Worm (Caenorhabditis elegans) whole organism, midembryonic: ENCODE data around the gene acly-2.
A peak's percentile ranks its signal among the peaks of the same experiment; 100 is the strongest.

Experiments
- T22C8.4 ChIP-seq: fragments of 200-800 bp; sonication (Bioruptor generic); IDR thresholded peaks from 2 replicates; pipeline ENCODE4 v1.3.6; 2022; ENCODE audit warnings: missing genetic modification characterization, missing compliant biosample characterization
- cog-1 ChIP-seq: sonication (generic microtip); optimal IDR thresholded peaks from 2 replicates; lab custom pipeline; 2016; ENCODE audit warnings: missing genetic modification characterization, missing compliant biosample characterization
- flt-1 ChIP-seq: fragments of 200-800 bp; sonication (Bioruptor generic); IDR thresholded peaks from 2 replicates; pipeline ENCODE4 v1.3.6; 2022; ENCODE audit warnings: missing genetic modification characterization, missing compliant biosample characterization
- klf-2 ChIP-seq: fragments of 200-800 bp; sonication (Bioruptor generic); conservative IDR thresholded peaks from 2 replicates; pipeline ENCODE4 v1.3.6; 2022; ENCODE audit warnings: missing genetic modification reagents, missing genetic modification characterization, missing compliant biosample characterization
- med-1 ChIP-seq: sonication (generic microtip); optimal IDR thresholded peaks from 2 replicates; lab custom pipeline; 2017; ENCODE audit warnings: missing genetic modification characterization, mild to moderate bottlenecking, missing compliant biosample characterization, antibody characterized with exemption, missing genetic modification reagents; ENCODE audit not compliant: insufficient read depth
- ref-1 ChIP-seq: fragments of 200-800 bp; sonication (Bioruptor generic); conservative IDR thresholded peaks from 2 replicates; pipeline ENCODE4 v1.3.6; 2022; ENCODE audit warnings: missing genetic modification reagents, missing genetic modification characterization, missing compliant biosample characterization
- tab-1 ChIP-seq: fragments of 200-800 bp; sonication (Bioruptor generic); IDR thresholded peaks from 2 replicates; pipeline ENCODE4 v1.3.6; 2022; ENCODE audit warnings: missing genetic modification characterization, missing compliant biosample characterization
- ztf-23 ChIP-seq: fragments of 200-800 bp; sonication (Bioruptor generic); IDR thresholded peaks from 2 replicates; pipeline ENCODE4 v1.3.6; 2022; ENCODE audit warnings: missing genetic modification reagents, missing genetic modification characterization, missing compliant biosample characterization
- ztf-29 ChIP-seq: fragments of 200-800 bp; sonication (Bioruptor generic); IDR thresholded peaks from 2 replicates; pipeline ENCODE4 v1.3.6; 2022; ENCODE audit warnings: missing genetic modification reagents, missing genetic modification characterization, missing compliant biosample characterization

acly-2 gene

DNA sequence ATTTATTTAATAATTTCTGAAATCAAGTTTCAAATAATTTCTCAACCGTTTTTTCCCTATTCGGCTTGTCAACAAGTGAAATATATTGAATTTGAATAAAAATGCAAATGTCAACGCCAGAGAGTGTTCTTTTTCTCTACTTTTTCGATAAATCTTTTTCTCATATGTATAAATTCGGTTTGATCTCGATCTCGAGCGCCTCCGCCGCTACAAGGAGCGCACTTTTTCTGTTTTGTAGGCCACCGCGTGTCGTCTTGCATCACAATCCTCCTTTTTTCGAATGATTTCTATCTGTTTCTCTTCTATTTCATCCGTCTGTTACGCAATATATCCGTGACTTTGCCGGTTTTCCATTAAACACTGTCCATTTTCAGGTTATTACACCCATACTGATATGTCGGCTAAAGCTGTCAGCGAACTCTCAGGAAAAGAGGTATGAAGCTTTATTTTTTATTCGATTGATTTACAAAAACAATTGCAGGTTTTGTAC, at the start of gene acly-2:
Gene acly-2 (plus strand): TSS at position 375 of the 490 bp plus-strand sequence.
- TF ChIP-seq cog-1 (tag; lab: Kevin White, UChicago) (no peak), klf-2 (GFP tag; lab: Robert Waterston, UW) (no peak), flt-1 (no peak), ztf-29 (GFP tag; lab: Robert Waterston, UW) (no peak), tab-1 (GFP tag; lab: Robert Waterston, UW) (no peak), ztf-23 (no peak), T22C8.4 (no peak), med-1 (GFP tag; lab: Kevin White, UChicago) (no peak), ref-1 (GFP tag; lab: Robert Waterston, UW) (no peak)

- TF ChIP-seq cog-1 (tag; lab: Kevin White, UChicago) (no peak), klf-2 (GFP tag; lab: Robert Waterston, UW) (no peak), ztf-23 (no peak), T22C8.4 (no peak), med-1 (GFP tag; lab: Kevin White, UChicago) (no peak), ztf-29 (GFP tag; lab: Robert Waterston, UW) (no peak)
These were observed 46.0 kb upstream of the acly-2 start for ce11 chrV:13070278-13070677.

DNA sequence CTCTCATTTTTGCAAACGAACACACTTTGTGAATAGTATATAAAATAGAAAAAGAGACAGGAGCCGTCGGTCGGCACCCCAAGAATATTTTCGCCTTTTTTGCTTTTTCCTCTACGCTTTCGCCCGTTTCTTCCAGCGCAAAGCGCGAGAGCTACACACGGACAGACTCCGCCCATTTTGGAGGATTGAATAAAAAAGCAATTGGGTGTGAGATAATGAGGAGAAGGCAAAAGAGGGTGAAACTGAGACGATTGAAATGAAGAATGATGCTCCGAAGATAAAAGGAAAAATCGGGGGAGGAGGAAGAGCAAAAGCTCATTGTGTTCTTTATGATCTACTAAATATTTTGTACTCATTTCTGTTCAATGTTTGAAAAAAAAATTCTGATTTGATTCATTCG, 45.2 kb upstream of the acly-2 start, which contains the start of gene C34B4.3:
Gene C34B4.3 (minus strand): TSS at position 101 of the 400 bp plus-strand sequence.
- TF ChIP-seq ztf-23: no peak
- no peak for TF ChIP-seq cog-1 (tag; lab: Kevin White, UChicago)
- TF ChIP-seq ztf-29 (GFP tag; lab: Robert Waterston, UW): no peak
- no peak for TF ChIP-seq T22C8.4

ce11 chrV:13073145-13073544, 43.1 kb upstream of the acly-2 start:
- TF ChIP-seq klf-2 (GFP tag; lab: Robert Waterston, UW): no peak
- TF ChIP-seq flt-1: no peak
- no peak for TF ChIP-seq med-1 (GFP tag; lab: Kevin White, UChicago)
- no peak for TF ChIP-seq ref-1 (GFP tag; lab: Robert Waterston, UW)
- no peak for TF ChIP-seq ztf-29 (GFP tag; lab: Robert Waterston, UW)
- TF ChIP-seq tab-1 (GFP tag; lab: Robert Waterston, UW): no peak
- TF ChIP-seq cog-1 (tag; lab: Kevin White, UChicago): no peak
- no peak for TF ChIP-seq T22C8.4
- TF ChIP-seq ztf-23: no peak

DNA sequence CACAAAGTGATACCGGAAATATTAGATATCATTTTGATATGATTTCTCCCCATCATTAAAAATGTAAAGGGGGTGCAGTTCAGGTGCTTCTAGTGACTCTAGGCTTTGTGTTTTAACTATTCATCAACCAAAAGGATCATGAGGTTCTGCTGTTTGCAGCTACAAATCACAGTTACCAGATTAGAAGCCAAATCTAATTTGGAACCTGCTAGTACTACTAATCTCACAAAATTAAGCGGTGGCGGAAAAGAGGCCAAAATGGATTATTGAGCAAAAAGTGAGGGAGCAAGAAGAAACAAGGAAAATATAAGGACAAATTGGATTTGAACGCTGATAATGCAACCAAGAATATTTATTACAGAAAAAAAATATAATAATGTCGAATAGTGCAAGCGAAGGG, 42.1 kb upstream of the acly-2 start:
- TF ChIP-seq tab-1 (GFP tag; lab: Robert Waterston, UW) (no peak), ztf-29 (GFP tag; lab: Robert Waterston, UW) (no peak), T22C8.4 (no peak), med-1 (GFP tag; lab: Kevin White, UChicago) (no peak), ref-1 (GFP tag; lab: Robert Waterston, UW) (no peak), cog-1 (tag; lab: Kevin White, UChicago) (no peak), flt-1 (no peak), klf-2 (GFP tag; lab: Robert Waterston, UW) (no peak), ztf-23 (no peak)

DNA sequence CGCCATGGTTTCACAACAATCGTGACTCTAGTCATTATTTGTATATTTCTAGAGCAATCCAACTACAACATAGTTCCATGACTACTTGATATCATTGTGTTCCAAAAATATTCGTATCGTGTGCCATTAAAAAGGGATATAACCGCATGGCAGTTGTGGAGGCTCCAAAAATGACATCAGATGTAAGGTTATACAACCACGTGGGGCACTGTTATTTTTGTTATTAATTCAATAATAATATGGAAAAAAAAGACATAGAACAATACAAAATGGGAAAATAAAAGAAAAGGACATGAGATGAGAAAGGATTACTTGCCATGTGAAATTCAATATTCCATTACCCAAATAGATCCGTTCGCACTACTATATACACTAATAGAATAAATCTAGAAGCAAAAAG, 40.9 kb upstream of the acly-2 start:
- TF ChIP-seq med-1 (GFP tag; lab: Kevin White, UChicago): no peak
- TF ChIP-seq ztf-29 (GFP tag; lab: Robert Waterston, UW): no peak
- no peak for TF ChIP-seq ztf-23
- no peak for TF ChIP-seq tab-1 (GFP tag; lab: Robert Waterston, UW)
- TF ChIP-seq flt-1: no peak

ce11 chrV:13081197-13081747, 35.0 kb upstream of the acly-2 start:
- TF ChIP-seq cog-1 (tag; lab: Kevin White, UChicago) (no peak), klf-2 (GFP tag; lab: Robert Waterston, UW) (no peak), flt-1 (no peak), ref-1 (GFP tag; lab: Robert Waterston, UW) (no peak), T22C8.4 (no peak), tab-1 (GFP tag; lab: Robert Waterston, UW) (no peak), ztf-29 (GFP tag; lab: Robert Waterston, UW) (no peak), med-1 (GFP tag; lab: Kevin White, UChicago) (no peak), ztf-23 (no peak)

DNA sequence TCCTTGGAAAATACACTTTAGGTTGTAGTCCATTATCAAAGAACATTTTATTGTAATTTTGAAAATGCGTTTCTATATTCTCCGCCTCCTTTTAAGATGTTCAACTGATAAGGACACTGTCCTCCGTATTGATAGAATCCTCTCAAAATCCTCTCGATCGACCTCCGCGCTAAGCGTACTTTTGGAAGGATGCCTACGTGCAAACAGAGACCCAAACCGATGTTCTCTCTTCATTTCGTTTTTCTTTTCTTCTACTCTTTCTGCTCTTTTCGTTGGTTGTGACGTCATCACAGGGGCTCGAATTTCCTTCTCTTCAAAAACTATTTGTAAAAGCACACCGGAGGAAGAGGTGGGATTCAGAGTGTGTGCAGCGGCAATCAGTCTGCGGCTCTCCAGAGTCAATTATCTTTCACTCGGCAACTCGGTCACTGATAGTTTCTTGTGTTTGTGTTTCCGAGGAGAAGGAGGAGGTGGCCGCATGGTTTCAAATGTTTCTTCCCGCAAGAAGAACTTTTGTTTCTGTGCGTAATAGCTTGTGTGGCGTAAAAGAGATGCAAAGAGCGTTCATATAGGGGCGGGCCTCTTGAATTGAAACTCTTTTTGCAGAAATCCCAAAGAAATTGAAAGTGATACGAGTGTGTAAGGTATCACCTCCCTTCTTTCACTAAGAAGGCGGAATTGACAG, 33.7 kb upstream of the acly-2 start, which contains the start of gene C34B4.2:
Gene C34B4.2 (plus strand): TSS at position 614 of the 685 bp plus-strand sequence.
- TF ChIP-seq T22C8.4 (no peak), ztf-23 (no peak), cog-1 (tag; lab: Kevin White, UChicago) (peak; percentile 6)

ce11 chrV:13083751-13084672, 32.3 kb upstream of the acly-2 start:
- TF ChIP-seq klf-2 (GFP tag; lab: Robert Waterston, UW) (no peak), T22C8.4 (no peak)
